Worm (Caenorhabditis elegans): ENCODE data around the gene cec-6.
A peak's percentile ranks its signal among the peaks of the same experiment; 100 is the strongest.

Gene cec-6

DNA sequence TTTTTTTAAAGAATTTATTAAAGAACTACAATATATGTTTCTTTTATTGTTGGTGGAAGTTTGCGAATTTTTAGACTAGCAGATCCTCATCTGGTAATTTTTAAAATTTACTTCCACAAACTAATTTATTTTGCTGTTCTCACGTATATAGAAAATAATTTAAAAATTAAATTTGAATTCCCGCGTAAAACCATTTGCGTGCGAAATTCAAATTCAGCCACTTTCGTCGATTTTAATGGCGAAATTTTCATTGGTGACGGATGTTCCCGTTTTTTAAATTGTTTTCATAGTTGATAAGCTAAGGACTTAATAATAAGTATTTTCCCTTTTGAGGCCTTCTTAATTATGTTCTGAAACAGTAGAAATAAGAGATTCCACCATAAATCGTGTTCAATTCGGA is 16.4 kb downstream of the cec-6 start:
- no peak for TF ChIP-seq ceh-63 (GFP tag; optimal IDR thresholded peaks at IDR 0.05)
- no peak for TF ChIP-seq snu-23 (GFP tag; optimal IDR thresholded peaks at IDR 0.05)
- TF ChIP-seq fkh-8 (tag; optimal IDR thresholded peaks at IDR 0.05) = no peak
- peak in 1 of 2 experiments; percentile 21 for TF ChIP-seq efl-1 (optimal IDR thresholded peaks at IDR 0.05)
- TF ChIP-seq efl-1 (GFP tag; optimal IDR thresholded peaks at IDR 0.05 in 1 of 2) = peak; percentile 78 to 95
- TF ChIP-seq fos-1 (tag; optimal IDR thresholded peaks at IDR 0.05) = no peak
- no peak for TF ChIP-seq lin-15B (tag; optimal IDR thresholded peaks at IDR 0.05)
- TF ChIP-seq nhr-85 (tag) = no peak
- no peak for TF ChIP-seq dsc-1 (tag; optimal IDR thresholded peaks at IDR 0.05)
- TF ChIP-seq unc-86 (tag; optimal IDR thresholded peaks at IDR 0.05) = no peak
- no peak for TF ChIP-seq ceh-82 (tag; optimal IDR thresholded peaks at IDR 0.05)
- no peak for TF ChIP-seq egl-13 (tag; optimal IDR thresholded peaks at IDR 0.05)
- no peak for TF ChIP-seq unc-130 (tag; optimal IDR thresholded peaks at IDR 0.05)
- TF ChIP-seq dpl-1 (GFP tag; optimal IDR thresholded peaks at IDR 0.05) = peak; percentile 28 to 68 (median 44)
- TF ChIP-seq alr-1 (tag; optimal IDR thresholded peaks at IDR 0.05; ENCODE audit: borderline replicate concordance) = no peak
- TF ChIP-seq nhr-71 (tag; optimal IDR thresholded peaks at IDR 0.05) = no peak
- TF ChIP-seq nhr-77 (tag; optimal IDR thresholded peaks at IDR 0.05) = no peak
- TF ChIP-seq nhr-12 (tag; optimal IDR thresholded peaks at IDR 0.05) = no peak
- no peak for TF ChIP-seq hlh-4 (tag; optimal IDR thresholded peaks at IDR 0.05)
- no peak for TF ChIP-seq ztf-4 (tag; optimal IDR thresholded peaks at IDR 0.05)
- TF ChIP-seq tbx-2 (tag; optimal IDR thresholded peaks at IDR 0.05) = no peak
- peak in 1 of 2 experiments; percentile 7 for TF ChIP-seq lin-35 (GFP tag; optimal IDR thresholded peaks at IDR 0.05)
- TF ChIP-seq ztf-11 (tag; optimal IDR thresholded peaks at IDR 0.05) = no peak

DNA sequence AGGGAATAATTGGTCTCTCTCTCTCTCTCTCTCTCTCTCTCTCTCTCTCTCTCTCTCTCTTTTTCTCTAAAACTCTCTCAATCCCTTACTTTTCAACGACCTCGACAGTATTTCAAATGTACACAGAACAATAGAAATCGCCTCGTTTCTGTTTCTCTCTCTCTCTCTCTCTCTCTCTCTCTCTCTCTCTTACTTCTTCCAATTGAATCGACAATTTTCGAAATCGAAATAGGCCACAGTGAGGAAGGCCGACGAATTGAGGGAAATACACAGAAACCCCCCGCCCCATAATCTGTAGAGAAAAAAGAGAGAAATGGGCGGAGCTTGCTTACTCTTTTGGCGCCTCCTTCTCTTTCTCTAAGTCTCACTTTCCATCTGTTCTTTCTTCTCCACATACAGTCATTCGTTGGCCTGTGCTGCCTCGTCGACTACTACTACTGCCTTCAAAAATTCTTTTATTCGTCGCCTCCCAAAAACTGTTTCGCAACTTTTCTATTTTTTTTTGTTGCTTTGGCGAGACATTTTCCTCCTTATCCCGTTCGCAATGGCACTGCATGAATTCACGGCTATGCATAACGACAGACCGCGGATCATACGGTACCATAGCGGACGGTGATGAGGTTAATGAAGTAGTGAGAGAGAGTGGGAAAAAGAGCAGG is 17.0 kb downstream of the cec-6 start:
- TF ChIP-seq hlh-17 (GFP tag; optimal IDR thresholded peaks at IDR 0.05; ENCODE audit: borderline replicate concordance) (no peak), zag-1 (tag; optimal IDR thresholded peaks at IDR 0.05) (no peak), lin-14 (GFP tag; optimal IDR thresholded peaks at IDR 0.05) (peak; percentile 87), fkh-10 (GFP tag; optimal IDR thresholded peaks at IDR 0.05) (no peak), lin-15B (tag; optimal IDR thresholded peaks at IDR 0.05) (no peak), unc-130 (tag; optimal IDR thresholded peaks at IDR 0.05) (no peak), rnt-1 (tag; optimal IDR thresholded peaks at IDR 0.05) (peak; percentile 17), elt-3 (tag; optimal IDR thresholded peaks at IDR 0.05) (peak in 1 of 6 experiments; percentile 8), lin-35 (GFP tag; optimal IDR thresholded peaks at IDR 0.05) (peak; percentile 15), ama-1 (optimal IDR thresholded peaks at IDR 0.05) (peak; percentile 86), xbp-1 (tag; optimal IDR thresholded peaks at IDR 0.05) (peak; percentile 51), lin-39 (tag; optimal IDR thresholded peaks at IDR 0.05) (peak; percentile 12), nhr-20 (tag; optimal IDR thresholded peaks at IDR 0.05) (peak; percentile 74), egl-27 (tag; optimal IDR thresholded peaks at IDR 0.05) (no peak), sup-37 (GFP tag; optimal IDR thresholded peaks at IDR 0.05) (no peak), pqm-1 (tag; optimal IDR thresholded peaks at IDR 0.05) (no peak), dsc-1 (tag; optimal IDR thresholded peaks at IDR 0.05) (no peak), nhr-237 (tag; optimal IDR thresholded peaks at IDR 0.05) (peak; percentile 32), C04F5.9 (tag; optimal IDR thresholded peaks at IDR 0.05) (no peak), unc-86 (tag; optimal IDR thresholded peaks at IDR 0.05) (no peak), nhr-11 (tag; optimal IDR thresholded peaks at IDR 0.05) (no peak), hpl-2 (GFP tag; optimal IDR thresholded peaks at IDR 0.05) (no peak), lin-13 (GFP tag; optimal IDR thresholded peaks at IDR 0.05) (peak; percentile 47), blmp-1 (tag; optimal IDR thresholded peaks at IDR 0.05) (peak; percentile 68), snpc-4 (tag; optimal IDR thresholded peaks at IDR 0.05) (peak; percentile 7), unc-30 (tag; optimal IDR thresholded peaks at IDR 0.05) (no peak), C34B4.2 (tag; optimal IDR thresholded peaks at IDR 0.05) (no peak), ceh-90 (tag; optimal IDR thresholded peaks at IDR 0.05) (no peak), nhr-90 (tag; optimal IDR thresholded peaks at IDR 0.05; ENCODE audit: poor library complexity) (peak; percentile 72), fos-1 (tag; optimal IDR thresholded peaks at IDR 0.05) (peak; percentile 43), nhr-76 (tag; optimal IDR thresholded peaks at IDR 0.05) (no peak), sptf-1 (tag; optimal IDR thresholded peaks at IDR 0.05) (no peak), ceh-82 (tag; optimal IDR thresholded peaks at IDR 0.05) (peak in 1 of 3 experiments; percentile 5), ceh-63 (GFP tag; optimal IDR thresholded peaks at IDR 0.05) (no peak), ztf-4 (tag; optimal IDR thresholded peaks at IDR 0.05) (no peak), mab-9 (GFP tag; IDR thresholded peaks at IDR 0.05) (no peak), nhr-28 (tag; optimal IDR thresholded peaks at IDR 0.05) (no peak), snu-23 (GFP tag; optimal IDR thresholded peaks at IDR 0.05) (peak; percentile 68)

Measured in whole organism, L1 larva.